Worm (Caenorhabditis elegans) whole organism, mixed stage, embryonic: Measurements from ENCODE around the gene rpl-6.

ENCODE experiments used
- M03D4.4 ChIP-seq: sonication (generic microtip); optimal IDR thresholded peaks from 2 replicates; lab custom pipeline; 2017; ENCODE audit warnings: mild to moderate bottlenecking, missing genetic modification characterization, missing compliant biosample characterization
- bed-3 ChIP-seq: fragments of 200-800 bp; sonication (Bioruptor generic); optimal IDR thresholded peaks from 3 replicates; lab custom pipeline; 2018; ENCODE audit warnings: mild to moderate bottlenecking, missing genetic modification characterization, moderate library complexity, missing compliant biosample characterization
- blmp-1 ChIP-seq: fragments of 150-350 bp; optimal IDR thresholded peaks from 2 replicates; lab custom pipeline; 2014; ENCODE audit warnings: missing biosample characterization, missing genetic modification characterization
- ceh-39 ChIP-seq: fragments of 150-350 bp; optimal IDR thresholded peaks from 2 replicates; lab custom pipeline; 2014; ENCODE audit warnings: missing biosample characterization, missing genetic modification characterization
- ceh-43 ChIP-seq: fragments of 200-800 bp; sonication (Bioruptor generic); optimal IDR thresholded peaks from 2 replicates; lab custom pipeline; 2018; ENCODE audit warnings: mild to moderate bottlenecking, missing genetic modification characterization, moderate library complexity, missing compliant biosample characterization
- ceh-83 ChIP-seq: fragments of 200-800 bp; sonication (Bioruptor generic); optimal IDR thresholded peaks from 2 replicates; lab custom pipeline; 2018; ENCODE audit warnings: mild to moderate bottlenecking, missing genetic modification characterization, missing compliant biosample characterization
- ces-1 ChIP-seq: fragments of 150-350 bp; optimal IDR thresholded peaks from 2 replicates; lab custom pipeline; 2014; ENCODE audit warnings: missing biosample characterization, missing genetic modification reagents, missing genetic modification characterization
- cnd-1 ChIP-seq: fragments of 200-800 bp; sonication (Bioruptor generic); optimal IDR thresholded peaks from 2 replicates; lab custom pipeline; 2018; ENCODE audit warnings: mild to moderate bottlenecking, missing genetic modification characterization, missing compliant biosample characterization
- elt-1 ChIP-seq: sonication (generic microtip); optimal IDR thresholded peaks from 2 replicates; lab custom pipeline; 2017; ENCODE audit warnings: missing genetic modification characterization, mild to moderate bottlenecking, missing compliant biosample characterization, antibody characterized with exemption, moderate library complexity, borderline replicate concordance; ENCODE audit not compliant: insufficient read depth
- flh-1 ChIP-seq: fragments of 200-800 bp; sonication (Bioruptor generic); optimal IDR thresholded peaks from 2 replicates; lab custom pipeline; 2018; ENCODE audit warnings: mild to moderate bottlenecking, missing genetic modification characterization, moderate library complexity, missing compliant biosample characterization
- ham-2 ChIP-seq: fragments of 200-800 bp; sonication (Bioruptor generic); optimal IDR thresholded peaks from 2 replicates; lab custom pipeline; 2018; ENCODE audit warnings: mild to moderate bottlenecking, missing genetic modification characterization, missing compliant biosample characterization
- hlh-1 ChIP-seq: fragments of 150-350 bp; optimal IDR thresholded peaks from 2 replicates; lab custom pipeline; 2014; ENCODE audit warnings: missing biosample characterization, missing genetic modification reagents, missing genetic modification characterization
- lin-13 ChIP-seq: fragments of 150-350 bp; optimal IDR thresholded peaks from 2 replicates; lab custom pipeline; 2014; ENCODE audit warnings: missing biosample characterization, missing genetic modification characterization
- lin-32 ChIP-seq: fragments of 200-800 bp; sonication (Bioruptor generic); optimal IDR thresholded peaks from 2 replicates; lab custom pipeline; 2018; ENCODE audit warnings: mild to moderate bottlenecking, missing genetic modification characterization, missing compliant biosample characterization
- lsy-2 ChIP-seq: fragments of 150-350 bp; optimal IDR thresholded peaks from 2 replicates; lab custom pipeline; 2014; ENCODE audit warnings: missing biosample characterization, missing genetic modification characterization
- mab-5 ChIP-seq: fragments of 150-350 bp; optimal IDR thresholded peaks from 2 replicates; lab custom pipeline; 2014; ENCODE audit warnings: missing biosample characterization, missing genetic modification characterization
- mep-1 ChIP-seq: fragments of 150-350 bp; optimal IDR thresholded peaks from 2 replicates; lab custom pipeline; 2017; ENCODE audit warnings: missing biosample characterization, missing genetic modification reagents, missing genetic modification characterization, inconsistent platforms
- mls-2 ChIP-seq: sonication (generic microtip); optimal IDR thresholded peaks from 2 replicates; lab custom pipeline; 2016; ENCODE audit warnings: mild to moderate bottlenecking, missing genetic modification characterization, moderate library complexity, missing compliant biosample characterization
- nhr-12 ChIP-seq: fragments of 150-350 bp; optimal IDR thresholded peaks from 2 replicates; lab custom pipeline; 2014; ENCODE audit warnings: missing biosample characterization, missing genetic modification characterization
- nhr-2 ChIP-seq: fragments of 150-350 bp; optimal IDR thresholded peaks from 2 replicates; lab custom pipeline; 2014; ENCODE audit warnings: missing biosample characterization, missing genetic modification characterization
- nhr-237 ChIP-seq: fragments of 150-350 bp; optimal IDR thresholded peaks from 2 replicates; lab custom pipeline; 2014; ENCODE audit warnings: missing biosample characterization, missing genetic modification characterization
- nhr-28 ChIP-seq: fragments of 150-350 bp; optimal IDR thresholded peaks from 2 replicates; lab custom pipeline; 2014; ENCODE audit warnings: missing biosample characterization, missing genetic modification characterization
- pha-4 ChIP-seq: fragments of 150-350 bp; optimal IDR thresholded peaks from 2 replicates; lab custom pipeline; 2018; ENCODE audit warnings: missing biosample characterization, missing genetic modification reagents, missing genetic modification characterization
- sem-2 ChIP-seq: fragments of 200-800 bp; sonication (Bioruptor generic); optimal IDR thresholded peaks from 2 replicates; lab custom pipeline; 2018; ENCODE audit warnings: mild to moderate bottlenecking, missing genetic modification characterization, missing compliant biosample characterization
- snpc-4 ChIP-seq: fragments of 150-350 bp; optimal IDR thresholded peaks from 2 replicates; lab custom pipeline; 2014; ENCODE audit warnings: missing biosample characterization, missing genetic modification characterization
- sptf-1 ChIP-seq: sonication (generic microtip); optimal IDR thresholded peaks from 2 replicates; lab custom pipeline; 2017; ENCODE audit warnings: mild to moderate bottlenecking, missing genetic modification characterization, moderate library complexity, missing compliant biosample characterization
- tbx-8 ChIP-seq: fragments of 200-800 bp; sonication (Bioruptor generic); optimal IDR thresholded peaks from 2 replicates; lab custom pipeline; 2018; ENCODE audit warnings: mild to moderate bottlenecking, missing genetic modification characterization, moderate library complexity, missing compliant biosample characterization
- unc-120 ChIP-seq: sonication (generic microtip); optimal IDR thresholded peaks from 2 replicates; lab custom pipeline; 2017; ENCODE audit warnings: missing genetic modification characterization, missing compliant biosample characterization; ENCODE audit not compliant: poor library complexity, severe bottlenecking
- unc-39 ChIP-seq: fragments of 150-350 bp; optimal IDR thresholded peaks from 2 replicates; lab custom pipeline; 2014; ENCODE audit warnings: missing biosample characterization, missing genetic modification characterization
- unc-62 ChIP-seq: fragments of 150-350 bp; optimal IDR thresholded peaks from 2 replicates; lab custom pipeline; 2014; ENCODE audit warnings: missing biosample characterization, missing genetic modification reagents, missing genetic modification characterization
- zip-8 ChIP-seq: fragments of 150-350 bp; optimal IDR thresholded peaks from 2 replicates; lab custom pipeline; 2014; ENCODE audit warnings: missing biosample characterization, missing genetic modification characterization
- ztf-11 ChIP-seq: fragments of 150-350 bp; optimal IDR thresholded peaks from 2 replicates; lab custom pipeline; 2014; ENCODE audit warnings: missing biosample characterization, missing genetic modification characterization

Gene rpl-6

ce11 chrIII:7207903-7208497 is at the start of gene rpl-6:
Gene rpl-6, plus strand, starts transcription at chrIII:7208447.
- TF ChIP-seq nhr-28 (tag; lab: Kevin White, UChicago) (no peak), sem-2 (GFP tag; lab: Kevin White, UChicago) (no peak), snpc-4 (tag; lab: Kevin White, UChicago) (no peak), unc-39 (no peak), ceh-83 (GFP tag; lab: Kevin White, UChicago) (no peak), lin-32 (no peak), blmp-1 (no peak), cnd-1 (no peak), pha-4 (tag; lab: Kevin White, UChicago) (peak; percentile 89), unc-120 (tag; lab: Kevin White, UChicago) (peak; percentile 67), ces-1 (peak; percentile 64), nhr-237 (tag; lab: Kevin White, UChicago) (peak; percentile 89), sptf-1 (tag; lab: Kevin White, UChicago) (peak; percentile 55), nhr-2 (tag; lab: Kevin White, UChicago) (no peak), M03D4.4 (tag; lab: Kevin White, UChicago) (no peak), unc-62 (GFP tag; lab: Kevin White, UChicago) (peak; percentile 1), nhr-12 (no peak), lsy-2 (tag; lab: Kevin White, UChicago) (peak; percentile 99), bed-3 (GFP tag; lab: Kevin White, UChicago) (no peak), tbx-8 (no peak), hlh-1 (tag; lab: Kevin White, UChicago) (peak; percentile 50), lin-13 (tag; lab: Kevin White, UChicago) (peak; percentile 86), elt-1 (no peak), ceh-43 (GFP tag; lab: Kevin White, UChicago) (no peak), ceh-39 (peak; percentile 75), mep-1 (tag; lab: Kevin White, UChicago) (peak; percentile 99), zip-8 (tag; lab: Kevin White, UChicago) (no peak), flh-1 (GFP tag; lab: Kevin White, UChicago) (no peak), ham-2 (GFP tag; lab: Kevin White, UChicago) (peak; percentile 52)

DNA sequence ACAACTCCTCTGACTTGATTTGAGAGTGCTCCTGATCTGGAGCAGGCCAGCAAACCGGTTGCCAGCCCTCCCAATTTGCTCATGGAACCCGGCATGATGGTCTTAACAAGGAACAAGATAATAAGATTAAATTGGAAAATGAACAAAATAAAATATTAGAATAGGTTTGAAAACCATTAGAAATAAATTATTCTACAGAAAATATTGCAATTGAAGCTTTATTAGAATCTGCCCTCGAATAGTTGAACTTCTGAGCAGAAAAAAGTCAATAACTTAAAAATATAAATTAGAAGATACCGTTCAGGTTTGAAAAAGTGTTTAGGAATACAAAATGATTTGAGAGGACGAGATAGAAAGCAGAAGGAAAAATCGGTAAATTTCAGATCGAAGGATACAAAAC is 49.5 kb upstream of the rpl-6 start, which contains the start of gene nuo-4:
Gene nuo-4, minus strand, starts transcription at position 101 of the 400 bp plus-strand sequence.
- TF ChIP-seq sem-2 (GFP tag; lab: Kevin White, UChicago): no peak
- TF ChIP-seq unc-62 (GFP tag; lab: Kevin White, UChicago): no peak
- no peak for TF ChIP-seq M03D4.4 (tag; lab: Kevin White, UChicago)
- TF ChIP-seq ces-1: no peak
- TF ChIP-seq bed-3 (GFP tag; lab: Kevin White, UChicago): no peak
- no peak for TF ChIP-seq mab-5 (tag; lab: Kevin White, UChicago)
- TF ChIP-seq ham-2 (GFP tag; lab: Kevin White, UChicago): no peak
- no peak for TF ChIP-seq flh-1 (GFP tag; lab: Kevin White, UChicago)
- no peak for TF ChIP-seq elt-1
- no peak for TF ChIP-seq unc-39
- no peak for TF ChIP-seq lin-13 (tag; lab: Kevin White, UChicago)
- TF ChIP-seq mls-2: no peak
- TF ChIP-seq nhr-237 (tag; lab: Kevin White, UChicago): no peak

- TF ChIP-seq tbx-8 (no peak), hlh-1 (tag; lab: Kevin White, UChicago) (no peak), sem-2 (GFP tag; lab: Kevin White, UChicago) (no peak), ztf-11 (tag; lab: Kevin White, UChicago) (no peak)
Measured at ce11 chrIII:7159246-7159645, 49.0 kb upstream of the rpl-6 start.

ce11 chrIII:7161055-7161454 is 47.2 kb upstream of the rpl-6 start, which contains the start of gene rnp-7:
Gene rnp-7, minus strand, starts transcription at chrIII:7161155.
- TF ChIP-seq ceh-83 (GFP tag; lab: Kevin White, UChicago) (no peak), nhr-237 (tag; lab: Kevin White, UChicago) (no peak), nhr-2 (tag; lab: Kevin White, UChicago) (no peak), nhr-12 (no peak), nhr-28 (tag; lab: Kevin White, UChicago) (no peak), mab-5 (tag; lab: Kevin White, UChicago) (no peak)
- TF ChIP-seq, all 35 proteins: peak for 0
